Worm (Caenorhabditis elegans) whole organism, late embryonic: ENCODE measurements around the gene lpr-3.

Experiments used
- ceh-2 ChIP-seq: sonication (generic microtip); optimal IDR thresholded peaks from 2 replicates; lab custom pipeline; 2016; ENCODE audit warnings: missing genotype, missing genetic modification characterization, missing compliant biosample characterization
- ceh-22 ChIP-seq: sonication (generic microtip); optimal IDR thresholded peaks from 2 replicates; lab custom pipeline; 2017; ENCODE audit warnings: missing biosample characterization, missing genetic modification characterization
- elt-2 ChIP-seq: sonication (generic microtip); optimal IDR thresholded peaks from 2 replicates; lab custom pipeline; 2016; ENCODE audit warnings: missing genetic modification reagents, missing genetic modification characterization, missing compliant biosample characterization
- fkh-10 ChIP-seq: fragments of 150-350 bp; optimal IDR thresholded peaks from 2 replicates; lab custom pipeline; 2014; ENCODE audit warnings: missing biosample characterization, missing genetic modification reagents, missing genetic modification characterization
- nhr-11 ChIP-seq: fragments of 150-350 bp; optimal IDR thresholded peaks from 2 replicates; lab custom pipeline; 2014; ENCODE audit warnings: missing biosample characterization, missing genetic modification characterization
- pha-4 ChIP-seq: fragments of 150-350 bp; optimal IDR thresholded peaks from 2 replicates; lab custom pipeline; 2018; ENCODE audit warnings: missing biosample characterization, missing genetic modification reagents, missing genetic modification characterization
- pqm-1 ChIP-seq: sonication (generic microtip); optimal IDR thresholded peaks from 2 replicates; lab custom pipeline; 2016; ENCODE audit warnings: missing genetic modification characterization, missing compliant biosample characterization
- ref-2 ChIP-seq: sonication (generic microtip); optimal IDR thresholded peaks from 2 replicates; lab custom pipeline; 2016; ENCODE audit warnings: missing genetic modification characterization, missing compliant biosample characterization
- sox-4 ChIP-seq: sonication (generic microtip); optimal IDR thresholded peaks from 2 replicates; lab custom pipeline; 2017; ENCODE audit warnings: mild to moderate bottlenecking, missing genetic modification characterization, inconsistent platforms, missing compliant biosample characterization

DNA sequence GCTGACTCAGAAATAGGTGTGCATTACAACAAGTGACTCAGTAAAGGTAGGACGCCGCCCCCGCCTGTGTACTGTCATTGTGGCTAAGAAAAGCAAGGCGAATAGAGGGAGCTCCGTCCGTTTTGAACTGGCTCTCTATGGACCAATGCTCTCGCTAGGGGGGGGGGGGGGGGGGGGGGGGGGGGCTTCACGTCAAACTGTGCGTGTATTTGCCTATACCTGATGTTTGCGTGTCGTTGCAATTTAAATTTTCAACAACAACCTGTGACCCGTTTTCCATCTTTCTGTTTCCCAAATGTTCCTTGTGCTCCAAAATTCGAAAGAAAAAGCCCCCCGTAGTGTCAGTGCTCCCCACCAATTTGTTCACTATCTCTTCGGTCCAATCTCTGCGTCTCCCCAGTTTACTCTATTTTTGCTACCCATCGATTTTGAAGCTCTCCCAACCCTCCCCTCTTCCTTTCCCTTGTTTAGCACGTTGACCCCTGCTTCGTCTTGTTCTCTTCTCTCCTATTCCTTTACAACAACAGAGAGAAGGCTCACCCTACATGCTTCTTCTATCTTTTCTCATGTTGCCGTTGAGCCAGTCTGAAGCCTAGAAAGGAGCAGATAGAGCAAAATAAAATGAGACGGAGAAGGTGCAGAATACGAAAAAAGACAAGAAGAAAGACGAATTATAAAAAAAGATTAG, 22.6 kb upstream of the lpr-3 start:
- peak; percentile 13 for TF ChIP-seq ref-2 (tag; lab: Kevin White, UChicago)
- no peak for TF ChIP-seq fkh-10 (GFP tag; lab: Kevin White, UChicago)
- TF ChIP-seq ceh-22 = no peak
- no peak for TF ChIP-seq elt-2 (tag; lab: Kevin White, UChicago)
- TF ChIP-seq nhr-11 (tag; lab: Kevin White, UChicago) = no peak
- no peak for TF ChIP-seq sox-4 (tag; lab: Kevin White, UChicago)
- no peak for TF ChIP-seq pha-4 (tag; lab: Kevin White, UChicago)
- TF ChIP-seq ceh-2 (tag; lab: Kevin White, UChicago) = no peak
- no peak for TF ChIP-seq pqm-1 (tag; lab: Kevin White, UChicago)
